Worm (Caenorhabditis elegans) whole organism, L4 larva: ENCODE measurements around the gene C30G12.4.

ENCODE experiments used
- ZK337.2 ChIP-seq: fragments of 200-800 bp; sonication (Bioruptor generic); IDR thresholded peaks from 2 replicates; pipeline ENCODE4 v1.3.6; 2022; ENCODE audit warnings: missing genetic modification reagents, missing genetic modification characterization, missing compliant biosample characterization
- aha-1 ChIP-seq: fragments of 150-350 bp; peaks from one replicate; lab custom pipeline; 2014; ENCODE audit warnings: missing biosample characterization, missing genetic modification characterization
- aly-2 ChIP-seq: sonication (generic microtip); optimal IDR thresholded peaks from 2 replicates; lab custom pipeline; 2018; ENCODE audit warnings: missing biosample characterization, missing genetic modification characterization
- ama-1 ChIP-seq: fragments of 150-350 bp; optimal IDR thresholded peaks from 2 replicates; lab custom pipeline; 2014; ENCODE audit warnings: inconsistent platforms, mixed read lengths
- ceh-82 ChIP-seq: sonication (generic microtip); optimal IDR thresholded peaks from 2 replicates; lab custom pipeline; 2017; ENCODE audit warnings: missing biosample characterization, missing genetic modification characterization
- daf-19 ChIP-seq: fragments of 200-800 bp; sonication (Bioruptor generic); conservative IDR thresholded peaks from 2 replicates; pipeline ENCODE4 v1.3.6; 2022; ENCODE audit warnings: missing genetic modification characterization, missing compliant biosample characterization
- hlh-11 ChIP-seq: fragments of 200-800 bp; sonication (Bioruptor generic); optimal IDR thresholded peaks from 2 replicates; lab custom pipeline; 2018; ENCODE audit warnings: mild to moderate bottlenecking, missing genetic modification characterization, missing compliant biosample characterization
- lin-1 ChIP-seq: fragments of 200-800 bp; sonication (Bioruptor generic); IDR thresholded peaks from 2 replicates; pipeline ENCODE4 v1.3.6; 2022; ENCODE audit warnings: missing genetic modification reagents, missing genetic modification characterization, missing compliant biosample characterization
- lin-38 ChIP-seq: fragments of 200-800 bp; sonication (Bioruptor generic); IDR thresholded peaks from 2 replicates; pipeline ENCODE4 v1.3.6; 2022; ENCODE audit warnings: missing genetic modification reagents, missing genetic modification characterization, missing compliant biosample characterization
- mdl-1 ChIP-seq, 2 experiments: fragments of 150-350 bp in 1 of 2; sonication (generic microtip) in 1 of 2; optimal IDR thresholded peaks; 2 replicates each; lab custom pipeline; 2014 to 2017; ENCODE audit warnings: missing biosample characterization in 2 of 2, missing genetic modification characterization in 2 of 2
- nhr-76 ChIP-seq: fragments of 150-350 bp; optimal IDR thresholded peaks from 2 replicates; lab custom pipeline; 2014; ENCODE audit warnings: missing biosample characterization, missing genetic modification characterization
- snpc-4 ChIP-seq: fragments of 150-350 bp; optimal IDR thresholded peaks from 2 replicates; lab custom pipeline; 2014; ENCODE audit warnings: missing biosample characterization, missing genetic modification characterization
- unc-39 ChIP-seq: sonication (generic microtip); optimal IDR thresholded peaks from 2 replicates; lab custom pipeline; 2017; ENCODE audit warnings: missing biosample characterization, missing genetic modification characterization
- zag-1 ChIP-seq: fragments of 150-350 bp; optimal IDR thresholded peaks from 2 replicates; lab custom pipeline; 2014; ENCODE audit warnings: missing biosample characterization, missing genetic modification characterization

DNA sequence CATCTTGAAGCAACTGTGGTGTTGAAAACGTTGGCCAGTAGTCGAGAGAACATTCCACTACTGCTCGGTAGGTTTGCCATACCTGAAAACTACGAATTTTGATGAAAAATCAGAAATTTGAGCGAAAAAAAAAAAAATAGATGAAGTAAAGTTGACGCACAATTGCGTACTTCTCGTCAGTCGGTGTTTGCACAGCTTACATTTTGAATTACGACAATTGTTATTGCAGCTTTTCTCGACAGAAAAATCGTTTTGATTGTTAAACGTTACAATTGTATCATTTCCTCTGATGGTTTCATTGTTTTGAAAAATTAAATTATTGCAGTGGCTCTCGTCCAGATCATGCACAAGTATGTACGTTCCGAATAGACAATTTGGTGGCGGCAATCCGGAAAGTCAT is 48.1 kb downstream of the C30G12.4 start, which contains the start of the genes F45E12.5 and cnep-1:
- TF ChIP-seq nhr-76 (no peak), aha-1 (tag; lab: Kevin White, UChicago) (no peak), hlh-11 (no peak), aly-2 (tag; lab: Kevin White, UChicago) (no peak), ama-1 (no peak), ZK337.2 (no peak), mdl-1 (tag; optimal IDR thresholded peaks at IDR 0.05; lab: Kevin White, UChicago) (no peak), lin-1 (GFP tag; lab: Robert Waterston, UW) (no peak), zag-1 (no peak), unc-39 (tag; lab: Kevin White, UChicago) (no peak), daf-19 (GFP tag; lab: Robert Waterston, UW) (no peak), ceh-82 (tag; lab: Kevin White, UChicago) (no peak), lin-38 (GFP tag; lab: Robert Waterston, UW) (no peak), snpc-4 (tag; lab: Kevin White, UChicago) (no peak)
